Fruit fly (Drosophila melanogaster) whole organism, embryonic: ENCODE measurements around the gene CG9986.

Source experiments
- Atf6 ChIP-seq: fragments of 200-800 bp; sonication (Bioruptor generic); IDR thresholded peaks from 2 replicates; pipeline ENCODE4 v1.3.6; 2022; ENCODE audit warnings: missing biosample characterization, missing genetic modification characterization
- B-H2 ChIP-seq: fragments of 200-800 bp; sonication (Bioruptor generic); optimal IDR thresholded peaks from 2 replicates; lab custom pipeline; 2018; ENCODE audit warnings: missing biosample characterization, mild to moderate bottlenecking, missing genetic modification characterization
- Bgb ChIP-seq: fragments of 200-800 bp; sonication (Bioruptor generic); IDR thresholded peaks from 2 replicates; pipeline ENCODE4 v1.3.6; 2022; ENCODE audit warnings: missing biosample characterization, missing genetic modification characterization; ENCODE audit not compliant: partially characterized antibody
- CG10274 ChIP-seq: fragments of 200-800 bp; sonication (Bioruptor generic); optimal IDR thresholded peaks from 3 replicates; lab custom pipeline; 2017; ENCODE audit warnings: missing biosample characterization, mild to moderate bottlenecking, missing genetic modification characterization
- CG12071 ChIP-seq: fragments of 200-800 bp; sonication (Bioruptor generic); optimal IDR thresholded peaks from 3 replicates; lab custom pipeline; 2018; ENCODE audit warnings: missing biosample characterization, mild to moderate bottlenecking, missing genetic modification characterization
- CG12299 ChIP-seq: fragments of 200-800 bp; sonication (Bioruptor generic); optimal IDR thresholded peaks from 2 replicates; lab custom pipeline; 2018; ENCODE audit warnings: missing biosample characterization, mild to moderate bottlenecking, missing genetic modification characterization
- CG15479 ChIP-seq: fragments of 200-800 bp; sonication (Bioruptor generic); optimal IDR thresholded peaks from 3 replicates; lab custom pipeline; 2019; ENCODE audit warnings: missing biosample characterization, mild to moderate bottlenecking, missing genetic modification characterization, moderate library complexity
- CG15601 ChIP-seq: fragments of 200-800 bp; sonication (Bioruptor generic); optimal IDR thresholded peaks from 3 replicates; lab custom pipeline; 2019; ENCODE audit warnings: missing biosample characterization, mild to moderate bottlenecking, missing genetic modification characterization, moderate library complexity
- CG1603 ChIP-seq: fragments of 200-800 bp; sonication (Bioruptor generic); optimal IDR thresholded peaks from 2 replicates; lab custom pipeline; 2019; ENCODE audit warnings: missing biosample characterization, mild to moderate bottlenecking, missing genetic modification characterization, moderate library complexity
- CG2678 ChIP-seq: fragments of 200-800 bp; sonication (Bioruptor generic); optimal IDR thresholded peaks from 3 replicates; lab custom pipeline; 2019; ENCODE audit warnings: missing biosample characterization, mild to moderate bottlenecking, missing genetic modification characterization, moderate library complexity
- CG6813 ChIP-seq: fragments of 200-800 bp; sonication (Bioruptor generic); optimal IDR thresholded peaks from 2 replicates; lab custom pipeline; 2017; ENCODE audit warnings: missing biosample characterization, missing genetic modification characterization, mild to moderate bottlenecking, moderate library complexity, missing genetic modification reagents
- CG7372 ChIP-seq: fragments of 200-800 bp; sonication (Bioruptor generic); IDR thresholded peaks from 2 replicates; pipeline ENCODE4 v1.3.6; 2022; ENCODE audit warnings: missing biosample characterization, missing genetic modification characterization
- CG8290 ChIP-seq, 3 experiments: fragments of 200-800 bp; sonication (Bioruptor generic); optimal IDR thresholded peaks; 2 replicates each; lab custom pipeline; 2016 to 2019; ENCODE audit warnings: missing biosample characterization in 3 of 3, missing genetic modification characterization in 3 of 3, mild to moderate bottlenecking in 2 of 3, moderate library complexity in 1 of 3
- D ChIP-seq, 2 experiments: fragments of 200-800 bp in 1 of 2; fragments of >200 bp in 1 of 2; sonication (Bioruptor generic) in 1 of 2; optimal IDR thresholded peaks; 2 replicates in 1 of 2; 3 replicates in 1 of 2; lab custom pipeline; 2017; ENCODE audit warnings: mild to moderate bottlenecking in 1 of 2, missing biosample characterization in 1 of 2, missing genetic modification characterization in 1 of 2, missing genetic modification reagents in 1 of 2
- Drgx ChIP-seq: fragments of 200-800 bp; sonication (Bioruptor generic); IDR thresholded peaks from 2 replicates; pipeline ENCODE4 v1.3.6; 2022; ENCODE audit warnings: missing biosample characterization, missing genetic modification characterization
- HLH4C ChIP-seq: fragments of 200-800 bp; sonication (Bioruptor generic); IDR thresholded peaks from 3 replicates; pipeline ENCODE4 v1.3.6; 2022; ENCODE audit warnings: missing biosample characterization, missing genetic modification characterization; ENCODE audit not compliant: partially characterized antibody
- Hand ChIP-seq: fragments of 200-800 bp; sonication (Bioruptor generic); optimal IDR thresholded peaks from 2 replicates; lab custom pipeline; 2017; ENCODE audit warnings: mild to moderate bottlenecking, missing biosample characterization, missing genetic modification reagents, missing genetic modification characterization
- Hmr ChIP-seq: fragments of 200-800 bp; sonication (Bioruptor generic); optimal IDR thresholded peaks from 3 replicates; lab custom pipeline; 2017; ENCODE audit warnings: mild to moderate bottlenecking, missing biosample characterization, missing genetic modification reagents, missing genetic modification characterization
- Hr78 ChIP-seq, 2 experiments: fragments of 200-800 bp in 1 of 2; fragments of >200 bp in 1 of 2; sonication (Bioruptor generic) in 1 of 2; optimal IDR thresholded peaks; 2 replicates each; lab custom pipeline; 2017 to 2019; ENCODE audit warnings: missing biosample characterization in 2 of 2, missing genetic modification characterization in 2 of 2, mild to moderate bottlenecking in 1 of 2, moderate library complexity in 1 of 2
- Med ChIP-seq: fragments of 200-800 bp; sonication (Bioruptor generic); peaks from one replicate; lab custom pipeline; 2016; ENCODE audit warnings: missing biosample characterization, missing genetic modification characterization, mild to moderate bottlenecking, inconsistent platforms, moderate library complexity
- NC2β ChIP-seq: fragments of 200-800 bp; sonication (Bioruptor generic); optimal IDR thresholded peaks from 2 replicates; lab custom pipeline; 2016; ENCODE audit warnings: missing biosample characterization, missing genetic modification characterization
- Nf-YA ChIP-seq: fragments of 200-800 bp; sonication (Bioruptor generic); IDR thresholded peaks from 2 replicates; pipeline ENCODE4 v1.3.6; 2022; ENCODE audit warnings: missing biosample characterization, missing genetic modification characterization
- Nf-YB ChIP-seq: fragments of 200-800 bp; sonication (Bioruptor generic); optimal IDR thresholded peaks from 3 replicates; lab custom pipeline; 2019; ENCODE audit warnings: missing biosample characterization, mild to moderate bottlenecking, missing genetic modification characterization, moderate library complexity
- Rfx ChIP-seq: fragments of 200-800 bp; sonication (Bioruptor generic); IDR thresholded peaks from 2 replicates; pipeline ENCODE4 v1.3.6; 2022; ENCODE audit warnings: missing biosample characterization, missing genetic modification characterization
- Xrp1 ChIP-seq: fragments of 200-800 bp; sonication (Bioruptor generic); IDR thresholded peaks from 2 replicates; pipeline ENCODE4 v1.3.6; 2022; ENCODE audit warnings: missing biosample characterization, missing genetic modification characterization
- cad ChIP-seq: fragments of >200 bp; optimal IDR thresholded peaks from 2 replicates; lab custom pipeline; 2017; ENCODE audit warnings: missing biosample characterization, missing genetic modification characterization
- dm ChIP-seq: fragments of 200-800 bp; sonication (Bioruptor generic); optimal IDR thresholded peaks from 3 replicates; lab custom pipeline; 2016; ENCODE audit warnings: missing biosample characterization, missing genetic modification characterization
- fd3F ChIP-seq: fragments of 200-800 bp; sonication (Bioruptor generic); optimal IDR thresholded peaks from 2 replicates; lab custom pipeline; 2018; ENCODE audit warnings: missing biosample characterization, mild to moderate bottlenecking, missing genetic modification characterization, moderate library complexity
- gcm ChIP-seq: fragments of 200-800 bp; sonication (Bioruptor generic); optimal IDR thresholded peaks from 2 replicates; lab custom pipeline; 2019; ENCODE audit warnings: missing biosample characterization, mild to moderate bottlenecking, missing genetic modification characterization, moderate library complexity
- klu ChIP-seq: fragments of 200-800 bp; sonication (Bioruptor generic); IDR thresholded peaks from 2 replicates; pipeline ENCODE4 v1.3.6; 2022; ENCODE audit warnings: missing biosample characterization, missing genetic modification characterization
- lov ChIP-seq, 2 experiments: fragments of 200-800 bp in 1 of 2; fragments of >200 bp in 1 of 2; sonication (Bioruptor generic) in 1 of 2; IDR thresholded peaks in 1 of 2; optimal IDR thresholded peaks in 1 of 2; 2 replicates in 1 of 2; 3 replicates in 1 of 2; pipeline versions ENCODE4 v1.3.6 to Lab custom; 2017 to 2022; ENCODE audit warnings: missing biosample characterization in 1 of 2, missing genetic modification characterization in 1 of 2
- otp ChIP-seq: fragments of 200-800 bp; sonication (Bioruptor generic); IDR thresholded peaks from 3 replicates; pipeline ENCODE4, ENCODE4 v1.3.6; 2022; ENCODE audit warnings: missing biosample characterization, missing genetic modification characterization
- p53 ChIP-seq: fragments of 200-800 bp; sonication (Bioruptor generic); optimal IDR thresholded peaks from 2 replicates; lab custom pipeline; 2016; ENCODE audit warnings: missing biosample characterization, missing genetic modification characterization
- prd ChIP-seq, 3 experiments: fragments of >200 bp in 2 of 3; fragments of 200-800 bp in 1 of 3; sonication (Bioruptor generic) in 1 of 3; optimal IDR thresholded peaks in 2 of 3; IDR thresholded peaks in 1 of 3; 2 replicates in 2 of 3; 3 replicates in 1 of 3; pipeline versions ENCODE4 v1.3.6 to Lab custom; 2017 to 2022; ENCODE audit warnings: missing biosample characterization in 1 of 3, missing genetic modification characterization in 1 of 3
- schlank ChIP-seq: fragments of 200-800 bp; sonication (Bioruptor generic); optimal IDR thresholded peaks from 2 replicates; lab custom pipeline; 2018; ENCODE audit warnings: missing biosample characterization, mild to moderate bottlenecking, missing genetic modification characterization
- sisA ChIP-seq: fragments of 200-800 bp; sonication (Bioruptor generic); IDR thresholded peaks from 2 replicates; pipeline ENCODE4 v1.3.6; 2022; ENCODE audit warnings: missing biosample characterization, missing genetic modification characterization
- tll ChIP-seq, 2 experiments: fragments of 200-800 bp in 1 of 2; fragments of >200 bp in 1 of 2; sonication (Bioruptor generic) in 1 of 2; optimal IDR thresholded peaks; 2 replicates each; lab custom pipeline; 2017 to 2019; ENCODE audit warnings: missing biosample characterization in 2 of 2, missing genetic modification characterization in 2 of 2, mild to moderate bottlenecking in 1 of 2, moderate library complexity in 1 of 2
- zen ChIP-seq: fragments of 200-800 bp; sonication (Bioruptor generic); optimal IDR thresholded peaks from 3 replicates; lab custom pipeline; 2018; ENCODE audit warnings: missing biosample characterization, mild to moderate bottlenecking, missing genetic modification characterization, moderate library complexity

Gene CG9986

dm6 chr3R:28588395-28589050 lies 17.4 kb upstream of the CG9986 start:
- 0 out of 2 replicates have a peak, but pooled peaks have one; percentile 15 for TF ChIP-seq Atf6 (GFP tag; lab: Robert Waterston, UW)
- no peak for TF ChIP-seq p53 (GFP tag; lab: Kevin White, UChicago)
- TF ChIP-seq CG10274 (GFP tag; lab: Kevin White, UChicago), result no peak
- no peak for TF ChIP-seq Hand (GFP tag; lab: Kevin White, UChicago)
- no peak for TF ChIP-seq CG7372 (GFP tag; lab: Robert Waterston, UW)
- TF ChIP-seq Nf-YB (GFP tag; lab: Kevin White, UChicago), result no peak
- TF ChIP-seq Bgb (GFP tag; lab: Robert Waterston, UW), result no peak
- no peak for TF ChIP-seq CG8290 (GFP tag; optimal IDR thresholded peaks at IDR 0.05; lab: Kevin White, UChicago)
- peak in 1 of 2 experiments; percentile 59 for TF ChIP-seq CG8290 (tag; optimal IDR thresholded peaks at IDR 0.05; lab: Kevin White, UChicago)
- peak; percentile 10 for TF ChIP-seq D (optimal IDR thresholded peaks at IDR 0.05; lab: Kevin White, UChicago)
- TF ChIP-seq D (GFP tag; optimal IDR thresholded peaks at IDR 0.05; lab: Kevin White, UChicago), result no peak
- TF ChIP-seq dm (GFP tag; lab: Kevin White, UChicago), result no peak
- TF ChIP-seq Xrp1 (GFP tag; lab: Robert Waterston, UW), result peak; percentile 15; the same call in 1 of the 2 replicates
- no peak for TF ChIP-seq otp (GFP tag; lab: Robert Waterston, UW)
- TF ChIP-seq klu (GFP tag; lab: Robert Waterston, UW), result no peak
- peak; percentile 31 for TF ChIP-seq CG12071 (GFP tag; lab: Kevin White, UChicago)
- no peak for TF ChIP-seq gcm (GFP tag; lab: Kevin White, UChicago)
- peak in 1 of 2 experiments; percentile 51 for TF ChIP-seq tll (GFP tag; optimal IDR thresholded peaks at IDR 0.05; lab: Kevin White, UChicago)
- TF ChIP-seq Med (GFP tag; lab: Kevin White, UChicago), result peak; percentile 64
- peak; percentile 70 for TF ChIP-seq zen (tag; lab: Kevin White, UChicago)
- TF ChIP-seq B-H2 (GFP tag; lab: Kevin White, UChicago), result no peak
- TF ChIP-seq schlank (tag; lab: Kevin White, UChicago), result peak; percentile 26
- no peak for TF ChIP-seq prd (optimal IDR thresholded peaks at IDR 0.05; lab: Kevin White, UChicago)
- TF ChIP-seq prd (GFP tag; IDR thresholded peaks at IDR 0.05; lab: Robert Waterston, UW), result 0 out of 3 replicates have a peak, but pooled peaks have one; percentile 16
- no peak for TF ChIP-seq lov (optimal IDR thresholded peaks at IDR 0.05; lab: Kevin White, UChicago)
- TF ChIP-seq lov (GFP tag; IDR thresholded peaks at IDR 0.05; lab: Robert Waterston, UW), result 0 out of 3 replicates have a peak, but pooled peaks have one; percentile 38
- TF ChIP-seq NC2β (GFP tag; lab: Kevin White, UChicago), result no peak
- no peak for TF ChIP-seq Nf-YA (GFP tag; lab: Robert Waterston, UW)
- peak; percentile 16; the same call in 1 of the 2 replicates for TF ChIP-seq Rfx (GFP tag; lab: Robert Waterston, UW)
- TF ChIP-seq Hr78 (GFP tag; optimal IDR thresholded peaks at IDR 0.05; lab: Kevin White, UChicago), result no peak
- TF ChIP-seq fd3F (GFP tag; lab: Kevin White, UChicago), result no peak
- TF ChIP-seq CG15601 (tag; lab: Kevin White, UChicago), result no peak
- TF ChIP-seq CG6813 (GFP tag; lab: Kevin White, UChicago), result no peak
- TF ChIP-seq cad, result peak; percentile 90
- TF ChIP-seq sisA (GFP tag; lab: Robert Waterston, UW), result no peak
- peak; percentile 6 for TF ChIP-seq Hmr (GFP tag; lab: Kevin White, UChicago)
- no peak for TF ChIP-seq HLH4C
- TF ChIP-seq Drgx (GFP tag; lab: Robert Waterston, UW), result no peak
- no peak for TF ChIP-seq CG12299 (tag; lab: Kevin White, UChicago)
- TF ChIP-seq CG2678 (tag; lab: Kevin White, UChicago), result peak; percentile 17
- TF ChIP-seq CG15479 (GFP tag; lab: Kevin White, UChicago), result peak; percentile 56
- TF ChIP-seq CG1603, result peak; percentile 7
